Fruit fly (Drosophila melanogaster) whole organism, embryonic: ENCODE data around the gene REG.

Source experiments
- CG11398 ChIP-seq: fragments of 200-800 bp; sonication (Bioruptor generic); optimal IDR thresholded peaks from 2 replicates; lab custom pipeline; 2016; ENCODE audit warnings: missing biosample characterization, missing genetic modification characterization
- CG11504 ChIP-seq: fragments of 200-800 bp; sonication (Bioruptor generic); optimal IDR thresholded peaks from 3 replicates; lab custom pipeline; 2019; ENCODE audit warnings: missing biosample characterization, mild to moderate bottlenecking, missing genetic modification characterization, moderate library complexity
- CG11723 ChIP-seq: fragments of 200-800 bp; sonication (Bioruptor generic); optimal IDR thresholded peaks from 2 replicates; lab custom pipeline; 2017; ENCODE audit warnings: missing biosample characterization, mild to moderate bottlenecking, missing genetic modification characterization
- CG12219 ChIP-seq: fragments of 200-800 bp; sonication (Bioruptor generic); optimal IDR thresholded peaks from 3 replicates; lab custom pipeline; 2018; ENCODE audit warnings: missing biosample characterization, mild to moderate bottlenecking, missing genetic modification characterization
- CG14050 ChIP-seq: fragments of 200-800 bp; sonication (Bioruptor generic); IDR thresholded peaks from 3 replicates; pipeline ENCODE4 v1.3.6; 2022; ENCODE audit warnings: missing biosample characterization, missing genetic modification characterization
- CG15479 ChIP-seq: fragments of 200-800 bp; sonication (Bioruptor generic); optimal IDR thresholded peaks from 3 replicates; lab custom pipeline; 2019; ENCODE audit warnings: missing biosample characterization, mild to moderate bottlenecking, missing genetic modification characterization, moderate library complexity
- CG17359 ChIP-seq: fragments of 200-800 bp; sonication (Bioruptor generic); optimal IDR thresholded peaks from 3 replicates; lab custom pipeline; 2018; ENCODE audit warnings: missing biosample characterization, mild to moderate bottlenecking, missing genetic modification characterization, moderate library complexity
- CG17361 ChIP-seq: fragments of 200-800 bp; sonication (Bioruptor generic); IDR thresholded peaks from 3 replicates; pipeline ENCODE4 v1.3.6; 2022; ENCODE audit warnings: missing biosample characterization, missing genetic modification characterization
- CG2199 ChIP-seq: fragments of 200-800 bp; sonication (Bioruptor generic); IDR thresholded peaks from 3 replicates; pipeline ENCODE4 v1.3.6; 2022; ENCODE audit warnings: missing biosample characterization, missing genetic modification characterization
- CG2889 ChIP-seq: fragments of 200-800 bp; sonication (Bioruptor generic); IDR thresholded peaks from 3 replicates; pipeline ENCODE4 v1.3.6; 2022; ENCODE audit warnings: missing biosample characterization, missing genetic modification characterization
- CG31441 ChIP-seq: fragments of 200-800 bp; sonication (Bioruptor generic); IDR thresholded peaks from 2 replicates; pipeline ENCODE4 v1.3.6; 2022; ENCODE audit warnings: missing biosample characterization, missing genetic modification characterization
- CG33213 ChIP-seq: fragments of 200-800 bp; sonication (Bioruptor generic); optimal IDR thresholded peaks from 3 replicates; lab custom pipeline; 2016; ENCODE audit warnings: missing biosample characterization, missing genetic modification characterization
- CG34376 ChIP-seq: fragments of 200-800 bp; sonication (Bioruptor generic); optimal IDR thresholded peaks from 2 replicates; lab custom pipeline; 2018; ENCODE audit warnings: missing biosample characterization, mild to moderate bottlenecking, missing genetic modification characterization
- CG4730 ChIP-seq: fragments of 200-800 bp; sonication (Bioruptor generic); IDR thresholded peaks from 2 replicates; pipeline ENCODE4 v1.3.6; 2022; ENCODE audit warnings: missing biosample characterization, missing genetic modification characterization
- CG5180 ChIP-seq: fragments of 200-800 bp; sonication (Bioruptor generic); optimal IDR thresholded peaks from 3 replicates; lab custom pipeline; 2017; ENCODE audit warnings: missing biosample characterization, missing genetic modification characterization, mild to moderate bottlenecking, moderate library complexity, missing genetic modification reagents
- Chrac-16 ChIP-seq: fragments of 200-800 bp; sonication (Bioruptor generic); optimal IDR thresholded peaks from 3 replicates; lab custom pipeline; 2016; ENCODE audit warnings: missing biosample characterization, missing genetic modification characterization
- CoRest ChIP-seq: fragments of 200-800 bp; sonication (Bioruptor generic); optimal IDR thresholded peaks from 3 replicates; lab custom pipeline; 2018; ENCODE audit warnings: missing biosample characterization, mild to moderate bottlenecking, missing genetic modification characterization, moderate library complexity
- Eip74EF ChIP-seq, 2 experiments: fragments of 200-800 bp in 1 of 2; fragments of >200 bp in 1 of 2; sonication (Bioruptor generic) in 1 of 2; optimal IDR thresholded peaks; 2 replicates each; lab custom pipeline; 2017 to 2019; ENCODE audit warnings: missing biosample characterization in 2 of 2, missing genetic modification characterization in 2 of 2, mild to moderate bottlenecking in 1 of 2, moderate library complexity in 1 of 2
- HLH3B ChIP-seq: fragments of 200-800 bp; sonication (Bioruptor generic); IDR thresholded peaks from 2 replicates; pipeline ENCODE4 v1.3.6; 2022; ENCODE audit warnings: missing biosample characterization, missing genetic modification characterization
- Hey ChIP-seq: fragments of 200-800 bp; sonication (Bioruptor generic); optimal IDR thresholded peaks from 3 replicates; lab custom pipeline; 2018; ENCODE audit warnings: missing biosample characterization, mild to moderate bottlenecking, missing genetic modification characterization
- Hr39 ChIP-seq: fragments of >200 bp; optimal IDR thresholded peaks from 2 replicates; lab custom pipeline; 2017
- Hr51 ChIP-seq, 2 experiments: fragments of 200-800 bp; sonication (Bioruptor generic); optimal IDR thresholded peaks; 2 replicates in 1 of 2; 3 replicates in 1 of 2; lab custom pipeline; 2016 to 2018; ENCODE audit warnings: missing biosample characterization in 2 of 2, missing genetic modification characterization in 2 of 2, mild to moderate bottlenecking in 1 of 2, moderate library complexity in 1 of 2
- MTF-1 ChIP-seq: fragments of 200-800 bp; sonication (Bioruptor generic); optimal IDR thresholded peaks from 2 replicates; lab custom pipeline; 2018; ENCODE audit warnings: missing biosample characterization, mild to moderate bottlenecking, missing genetic modification characterization, borderline replicate concordance
- Mad ChIP-seq: fragments of 200-800 bp; sonication (Bioruptor generic); optimal IDR thresholded peaks from 2 replicates; lab custom pipeline; 2016; ENCODE audit warnings: missing biosample characterization, missing genetic modification characterization
- Oli ChIP-seq: fragments of 200-800 bp; sonication (Bioruptor generic); optimal IDR thresholded peaks from 2 replicates; lab custom pipeline; 2018; ENCODE audit warnings: missing biosample characterization, mild to moderate bottlenecking, missing genetic modification characterization, moderate library complexity
- Pdp1 ChIP-seq, 2 experiments: fragments of 200-800 bp; sonication (Bioruptor generic); optimal IDR thresholded peaks; 3 replicates each; lab custom pipeline; 2016; ENCODE audit warnings: missing biosample characterization in 2 of 2, missing genetic modification characterization in 2 of 2, mild to moderate bottlenecking in 1 of 2, moderate library complexity in 1 of 2
- YL-1 ChIP-seq: fragments of 200-800 bp; sonication (Bioruptor generic); optimal IDR thresholded peaks from 3 replicates; lab custom pipeline; 2017; ENCODE audit warnings: missing biosample characterization, mild to moderate bottlenecking, missing genetic modification characterization
- bigmax ChIP-seq: fragments of 200-800 bp; sonication (Bioruptor generic); optimal IDR thresholded peaks from 2 replicates; lab custom pipeline; 2018; ENCODE audit warnings: missing biosample characterization, mild to moderate bottlenecking, missing genetic modification characterization
- bsh ChIP-seq, 2 experiments: fragments of 200-800 bp; sonication (Bioruptor generic); optimal IDR thresholded peaks; 2 replicates each; lab custom pipeline; 2017 to 2018; ENCODE audit warnings: mild to moderate bottlenecking in 2 of 2, missing biosample characterization in 2 of 2, missing genetic modification characterization in 2 of 2, moderate library complexity in 1 of 2
- chif ChIP-seq, 2 experiments: fragments of 200-800 bp; sonication (Bioruptor generic); optimal IDR thresholded peaks; 3 replicates each; lab custom pipeline; 2016; ENCODE audit warnings: missing biosample characterization in 2 of 2, missing genetic modification characterization in 2 of 2
- exex ChIP-seq: fragments of 200-800 bp; sonication (Bioruptor generic); optimal IDR thresholded peaks from 4 replicates; lab custom pipeline; 2018; ENCODE audit warnings: missing biosample characterization, mild to moderate bottlenecking, missing genetic modification characterization, moderate library complexity
- fd3F ChIP-seq: fragments of 200-800 bp; sonication (Bioruptor generic); optimal IDR thresholded peaks from 2 replicates; lab custom pipeline; 2018; ENCODE audit warnings: missing biosample characterization, mild to moderate bottlenecking, missing genetic modification characterization, moderate library complexity
- gcm ChIP-seq: fragments of 200-800 bp; sonication (Bioruptor generic); optimal IDR thresholded peaks from 2 replicates; lab custom pipeline; 2019; ENCODE audit warnings: missing biosample characterization, mild to moderate bottlenecking, missing genetic modification characterization, moderate library complexity
- gro ChIP-seq: fragments of 200-800 bp; sonication (Bioruptor generic); optimal IDR thresholded peaks from 2 replicates; lab custom pipeline; 2016; ENCODE audit warnings: missing biosample characterization, missing genetic modification characterization
- lmd ChIP-seq: fragments of 200-800 bp; sonication (Bioruptor generic); IDR thresholded peaks from 2 replicates; pipeline ENCODE4 v1.3.6; 2022; ENCODE audit warnings: missing biosample characterization, missing genetic modification characterization
- lola ChIP-seq, 3 experiments: fragments of >200 bp in 2 of 3; fragments of 200-800 bp in 1 of 3; sonication (Bioruptor generic) in 1 of 3; optimal IDR thresholded peaks; 2 replicates each; lab custom pipeline; 2017 to 2019; ENCODE audit warnings: missing biosample characterization in 3 of 3, missing genetic modification characterization in 3 of 3, mild to moderate bottlenecking in 1 of 3, moderate library complexity in 1 of 3
- sens ChIP-seq: fragments of 200-800 bp; sonication (Bioruptor generic); peaks from one replicate; lab custom pipeline; 2016; ENCODE audit warnings: missing biosample characterization, missing genetic modification characterization
- slou ChIP-seq: fragments of 200-800 bp; sonication (Bioruptor generic); optimal IDR thresholded peaks from 3 replicates; lab custom pipeline; 2016; ENCODE audit warnings: missing biosample characterization, missing genetic modification characterization
- sug ChIP-seq: fragments of 200-800 bp; optimal IDR thresholded peaks from 2 replicates; lab custom pipeline; 2019; ENCODE audit warnings: missing biosample characterization, mild to moderate bottlenecking, missing genetic modification characterization, moderate library complexity
- tgo ChIP-seq: fragments of 200-800 bp; sonication (Bioruptor generic); IDR thresholded peaks from 3 replicates; pipeline ENCODE4 v1.3.6; 2022; ENCODE audit warnings: missing biosample characterization, missing genetic modification characterization
- zfh1 ChIP-seq: fragments of 200-800 bp; sonication (Bioruptor generic); IDR thresholded peaks from 3 replicates; pipeline ENCODE4 v1.3.6; 2022; ENCODE audit warnings: missing biosample characterization, missing genetic modification characterization

The REG gene

dm6 chrX:13234738-13235470, 22.8 kb downstream of the REG start (continued):
- no peak for TF ChIP-seq Mad (GFP tag; lab: Kevin White, UChicago)
- no peak for TF ChIP-seq sug (tag; lab: Kevin White, UChicago)

dm6 chrX:13236516-13237245, 24.6 kb downstream of the REG start, which contains the start of gene CG32639:
CG32639 (minus strand) TSS chrX:13236566.
- TF ChIP-seq Pdp1 (GFP tag; optimal IDR thresholded peaks at IDR 0.05; lab: Kevin White, UChicago) = peak in 1 of 2 experiments; percentile 63
- TF ChIP-seq CG5180 (GFP tag; lab: Kevin White, UChicago) = peak; percentile 52
- no peak for TF ChIP-seq zfh1 (GFP tag; lab: Robert Waterston, UW)
- peak; percentile 32 for TF ChIP-seq exex (tag; lab: Kevin White, UChicago)
- TF ChIP-seq CG2199 = 0 out of 3 replicates have a peak, but pooled peaks have one; percentile 52
- TF ChIP-seq CG34376 (GFP tag; lab: Kevin White, UChicago) = peak; percentile 24
- TF ChIP-seq MTF-1 (GFP tag; lab: Kevin White, UChicago) = no peak
- TF ChIP-seq sug (tag; lab: Kevin White, UChicago) = peak; percentile 3
- TF ChIP-seq, all 482 proteins: peak for 6

dm6 chrX:13238294-13238917, 26.3 kb downstream of the REG start:
- TF ChIP-seq CG11504 (tag; lab: Kevin White, UChicago) = peak; percentile 54
- TF ChIP-seq lmd = no peak
- no peak for TF ChIP-seq CG11723
- no peak for TF ChIP-seq Hey (tag; lab: Kevin White, UChicago)
- TF ChIP-seq CG15479 (GFP tag; lab: Kevin White, UChicago) = peak; percentile 21
- no peak for TF ChIP-seq YL-1 (GFP tag; lab: Kevin White, UChicago)
- TF ChIP-seq Chrac-16 = no peak
- peak; percentile 60 for TF ChIP-seq Hr39 (lab: Kevin White, UChicago)
- TF ChIP-seq Pdp1 (GFP tag; optimal IDR thresholded peaks at IDR 0.05; lab: Kevin White, UChicago) = no peak
- TF ChIP-seq bigmax (GFP tag; lab: Kevin White, UChicago) = no peak
- peak; percentile 4 to 17 for TF ChIP-seq chif (GFP tag; optimal IDR thresholded peaks at IDR 0.05; lab: Kevin White, UChicago)
- TF ChIP-seq CG14050 (GFP tag; lab: Robert Waterston, UW) = no peak
- no peak for TF ChIP-seq HLH3B (GFP tag; lab: Robert Waterston, UW)
- TF ChIP-seq CG2889 (GFP tag; lab: Robert Waterston, UW) = no peak
- TF ChIP-seq CG11398 (GFP tag; lab: Kevin White, UChicago) = no peak
- TF ChIP-seq fd3F (GFP tag; lab: Kevin White, UChicago) = no peak
- peak; percentile 50 for TF ChIP-seq CG5180 (GFP tag; lab: Kevin White, UChicago)
- peak; percentile 26 to 31 for TF ChIP-seq bsh (GFP tag; optimal IDR thresholded peaks at IDR 0.05; lab: Kevin White, UChicago)
- peak in 1 of 2 experiments; percentile 10 for TF ChIP-seq Eip74EF (GFP tag; optimal IDR thresholded peaks at IDR 0.05; lab: Kevin White, UChicago)
- peak; percentile 9 for TF ChIP-seq CoRest (tag; lab: Kevin White, UChicago)
- peak in 1 of 2 experiments; percentile 51 for TF ChIP-seq Hr51 (GFP tag; optimal IDR thresholded peaks at IDR 0.05; lab: Kevin White, UChicago)
- TF ChIP-seq slou (GFP tag; lab: Kevin White, UChicago) = no peak
- peak in 1 of 3 experiments; percentile 10 for TF ChIP-seq lola (GFP tag; optimal IDR thresholded peaks at IDR 0.05; lab: Kevin White, UChicago)
- peak; percentile 10 for TF ChIP-seq CG12219
- TF ChIP-seq sens (GFP tag; lab: Kevin White, UChicago) = peak; percentile 88
- 0 out of 3 replicates have a peak, but pooled peaks have one; percentile 18 for TF ChIP-seq CG17361 (GFP tag; lab: Robert Waterston, UW)
- TF ChIP-seq CG4730 (GFP tag; lab: Robert Waterston, UW) = no peak
- TF ChIP-seq CG31441 (GFP tag; lab: Robert Waterston, UW) = peak; percentile 38; the same call in 1 of the 2 replicates
- no peak for TF ChIP-seq gro
- TF ChIP-seq gcm (GFP tag; lab: Kevin White, UChicago) = no peak
- TF ChIP-seq CG33213 (GFP tag; lab: Kevin White, UChicago) = no peak
- peak; percentile 21 for TF ChIP-seq Oli (tag; lab: Kevin White, UChicago)
- TF ChIP-seq CG17359 (tag; lab: Kevin White, UChicago) = peak; percentile 29
- peak; percentile 30; the same call in 1 of the 3 replicates for TF ChIP-seq tgo
